Worm (Caenorhabditis elegans) whole organism, L2 larva: Measurements from ENCODE around the gene C04G6.11.

Source experiments
- R02D3.7 ChIP-seq: fragments of 150-350 bp; optimal IDR thresholded peaks from 2 replicates; lab custom pipeline; 2014; ENCODE audit warnings: missing biosample characterization, missing genetic modification characterization
- lsy-2 ChIP-seq, 2 experiments: fragments of 150-350 bp in 1 of 2; sonication (generic microtip) in 1 of 2; optimal IDR thresholded peaks; 2 replicates each; lab custom pipeline; 2014 to 2017; ENCODE audit warnings: missing biosample characterization in 2 of 2, missing genetic modification characterization in 2 of 2
- nhr-237 ChIP-seq: fragments of 150-350 bp; optimal IDR thresholded peaks from 2 replicates; lab custom pipeline; 2014; ENCODE audit warnings: missing biosample characterization, missing genetic modification characterization
- nhr-25 ChIP-seq: fragments of 150-350 bp; sonication (generic microtip); optimal IDR thresholded peaks from 3 replicates; lab custom pipeline; 2014; ENCODE audit warnings: missing biosample characterization, missing genetic modification characterization
- nhr-77 ChIP-seq: fragments of 150-350 bp; optimal IDR thresholded peaks from 2 replicates; lab custom pipeline; 2014; ENCODE audit warnings: missing biosample characterization, missing genetic modification characterization
- unc-62 ChIP-seq: fragments of 150-350 bp; optimal IDR thresholded peaks from 2 replicates; lab custom pipeline; 2014; ENCODE audit warnings: missing biosample characterization, missing genetic modification reagents, missing genetic modification characterization

DNA sequence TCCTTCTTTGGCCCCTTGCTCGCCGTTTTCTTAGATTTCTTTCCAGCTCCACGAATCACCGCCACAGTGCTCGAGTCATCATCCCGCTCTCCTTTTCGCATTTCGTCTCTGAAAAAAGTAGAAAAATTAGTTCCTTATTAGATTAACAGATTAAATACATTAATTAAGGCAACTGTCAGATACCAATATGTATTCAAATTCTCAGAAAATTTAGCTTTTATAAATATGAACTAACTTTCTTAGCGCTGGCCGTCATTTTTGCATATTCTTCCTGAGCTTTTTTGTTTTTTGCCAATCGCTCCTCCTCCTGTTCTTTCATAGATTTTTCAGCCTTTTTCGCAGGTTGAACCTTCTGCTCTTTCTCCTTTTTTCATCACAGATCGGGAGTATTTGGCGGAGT, 4.0 kb downstream of the C04G6.11 start, which contains the start of gene C04G6.6:
- no peak for TF ChIP-seq unc-62
- no peak for TF ChIP-seq nhr-237
- no peak for TF ChIP-seq nhr-77 (tag; lab: Kevin White, UChicago)
- no peak for TF ChIP-seq R02D3.7 (tag; lab: Kevin White, UChicago)
- TF ChIP-seq lsy-2 (tag; optimal IDR thresholded peaks at IDR 0.05; lab: Kevin White, UChicago): no peak
- no peak for TF ChIP-seq nhr-25 (tag; lab: Kevin White, UChicago)
